Worm (Caenorhabditis elegans) whole organism, L1 larva: ENCODE measurements around the gene nhr-233.

Experiments
- aha-1 ChIP-seq: fragments of 150-350 bp; optimal IDR thresholded peaks from 2 replicates; lab custom pipeline; 2014; ENCODE audit warnings: missing biosample characterization, missing genetic modification characterization
- ceh-90 ChIP-seq: sonication (generic microtip); optimal IDR thresholded peaks from 2 replicates; lab custom pipeline; 2016; ENCODE audit warnings: missing genetic modification characterization, missing compliant biosample characterization
- lin-13 ChIP-seq: fragments of 150-350 bp; optimal IDR thresholded peaks from 2 replicates; lab custom pipeline; 2014; ENCODE audit warnings: missing biosample characterization, missing genetic modification reagents, missing genetic modification characterization

The nhr-233 gene

DNA sequence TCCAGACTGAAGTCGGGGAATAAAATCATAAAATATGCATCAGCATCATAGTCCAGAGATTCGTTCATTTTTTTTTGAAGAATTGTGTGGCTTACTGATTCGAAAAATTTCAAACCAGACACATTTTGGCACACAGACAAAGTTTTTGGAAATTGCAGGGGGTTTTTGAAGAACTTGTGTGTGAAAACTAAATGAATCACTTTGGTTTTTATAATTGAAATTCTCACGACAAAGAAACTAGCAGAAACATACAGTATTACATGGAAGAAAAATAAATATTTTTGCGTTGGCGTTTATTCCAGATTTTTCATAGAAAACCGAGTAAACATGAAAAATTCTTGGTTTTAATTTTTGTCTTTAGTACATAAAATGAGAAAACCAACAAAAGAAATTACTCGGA is 48.4 kb downstream of the nhr-233 start, which contains the start of gene srw-34:
Gene srw-34 (minus strand): TSS at position 101 of the 400 bp plus-strand sequence.
- no peak for TF ChIP-seq aha-1 (tag; lab: Kevin White, UChicago)
- no peak for TF ChIP-seq lin-13 (GFP tag; lab: Kevin White, UChicago)
- TF ChIP-seq ceh-90 (tag; lab: Kevin White, UChicago) = no peak
